Fruit fly (Drosophila melanogaster): ENCODE measurements around the gene CG32700.

CG32700 gene

DNA sequence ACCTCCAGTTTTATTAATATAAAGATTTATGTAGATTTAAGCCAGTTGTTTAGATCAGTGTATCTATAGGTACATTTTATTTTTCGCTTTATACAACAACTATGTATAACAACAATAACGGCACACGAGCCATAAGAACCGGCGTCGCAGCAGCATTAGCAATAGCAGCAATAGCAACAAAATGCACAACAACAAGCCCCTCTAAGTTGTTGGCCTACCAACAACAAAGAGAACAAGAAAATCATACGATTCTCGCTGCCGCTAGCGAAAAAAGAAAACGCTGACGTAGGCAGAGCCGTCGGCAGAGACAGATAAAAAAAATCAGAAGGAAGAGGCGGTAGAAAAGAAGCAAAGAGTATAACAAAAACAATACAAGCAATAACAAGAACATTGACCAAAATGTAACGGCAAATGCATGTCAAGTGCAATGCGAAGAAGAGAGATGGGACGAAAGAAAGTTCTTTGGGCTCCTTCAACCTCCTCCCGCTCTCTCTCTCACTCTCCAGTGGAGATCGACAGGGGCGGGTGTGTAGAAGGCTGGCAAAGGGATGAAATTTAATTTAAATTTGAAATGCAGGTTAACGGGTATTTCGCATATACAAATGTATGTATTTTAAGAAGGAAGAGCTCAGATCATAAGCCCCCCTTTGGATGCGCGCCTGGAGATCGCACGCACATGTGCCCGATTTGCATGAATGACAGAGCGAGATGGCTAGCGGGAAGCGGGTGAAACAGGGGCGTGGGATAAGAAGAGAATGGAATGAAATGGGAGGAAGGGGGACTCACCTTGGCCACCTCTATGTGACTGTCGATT, 28.3 kb upstream of the CG32700 start:
- peak; percentile 100 for TF ChIP-seq fru (GFP tag; optimal IDR thresholded peaks at IDR 0.05)
- no peak for TF ChIP-seq Hr78 (GFP tag; optimal IDR thresholded peaks at IDR 0.05)
- peak; percentile 97 for TF ChIP-seq sv (GFP tag; optimal IDR thresholded peaks at IDR 0.05)
- no peak for TF ChIP-seq Vsx2 (GFP tag; optimal IDR thresholded peaks at IDR 0.05; ENCODE audit: partially characterized antibody)
- TF ChIP-seq OdsH (GFP tag; optimal IDR thresholded peaks at IDR 0.05) = peak; percentile 100
- TF ChIP-seq jim (GFP tag; optimal IDR thresholded peaks at IDR 0.05) = peak; percentile 88
- TF ChIP-seq Dif (GFP tag; optimal IDR thresholded peaks at IDR 0.05; ENCODE audit: partially characterized antibody) = no peak
- peak; percentile 99 for TF ChIP-seq CG32264 (GFP tag; optimal IDR thresholded peaks at IDR 0.05)
- TF ChIP-seq CG9705 (GFP tag; optimal IDR thresholded peaks at IDR 0.05) = peak; percentile 97
- TF ChIP-seq N (GFP tag; optimal IDR thresholded peaks at IDR 0.05) = no peak
- TF ChIP-seq br (GFP tag; optimal IDR thresholded peaks at IDR 0.05) = peak; percentile 100
- no peak for TF ChIP-seq dl (GFP tag; optimal IDR thresholded peaks at IDR 0.05; ENCODE audit: insufficient read depth in 1 of 2, partially characterized antibody in 2 of 2)
- TF ChIP-seq CrebA (GFP tag; optimal IDR thresholded peaks at IDR 0.05; ENCODE audit: borderline replicate concordance) = peak; percentile 98
- TF ChIP-seq Jra (GFP tag; optimal IDR thresholded peaks at IDR 0.05) = peak; percentile 99
- TF ChIP-seq usp (GFP tag; optimal IDR thresholded peaks at IDR 0.05) = no peak
- no peak for TF ChIP-seq Dfd (GFP tag; optimal IDR thresholded peaks at IDR 0.05)
- peak; percentile 100 for TF ChIP-seq ey (GFP tag; optimal IDR thresholded peaks at IDR 0.05)
- TF ChIP-seq Mio (GFP tag; optimal IDR thresholded peaks at IDR 0.05) = peak; percentile 95
- peak; percentile 100 for TF ChIP-seq h (GFP tag; optimal IDR thresholded peaks at IDR 0.05)
- peak; percentile 98 to 100 for TF ChIP-seq foxo (GFP tag; optimal IDR thresholded peaks at IDR 0.05)
- peak; percentile 100 for TF ChIP-seq HLH106 (tag; optimal IDR thresholded peaks at IDR 0.05)
- no peak for TF ChIP-seq lola (GFP tag; optimal IDR thresholded peaks at IDR 0.05)
- peak; percentile 99 for TF ChIP-seq dmrt93B (GFP tag; optimal IDR thresholded peaks at IDR 0.05)
- peak; percentile 100 for TF ChIP-seq psq (GFP tag; optimal IDR thresholded peaks at IDR 0.05)
- peak; percentile 100 for TF ChIP-seq rgr (GFP tag; optimal IDR thresholded peaks at IDR 0.05)
- TF ChIP-seq Abd-B (GFP tag; optimal IDR thresholded peaks at IDR 0.05) = no peak
- TF ChIP-seq brk (GFP tag; optimal IDR thresholded peaks at IDR 0.05) = peak; percentile 97
- TF ChIP-seq Myc (optimal IDR thresholded peaks at IDR 0.05) = no peak
- TF ChIP-seq woc (GFP tag; optimal IDR thresholded peaks at IDR 0.05) = peak; percentile 99
- TF ChIP-seq tai (GFP tag; optimal IDR thresholded peaks at IDR 0.05) = peak; percentile 99
- TF ChIP-seq Sp1 (GFP tag; optimal IDR thresholded peaks at IDR 0.05) = peak; percentile 99
- peak; percentile 96 for TF ChIP-seq dsf (GFP tag; optimal IDR thresholded peaks at IDR 0.05; ENCODE audit: borderline replicate concordance)
- no peak for TF ChIP-seq pan (optimal IDR thresholded peaks at IDR 0.05)
- peak; percentile 99 for TF ChIP-seq Hnf4 (GFP tag; optimal IDR thresholded peaks at IDR 0.05)
- peak; percentile 93 for TF ChIP-seq Rel (GFP tag; optimal IDR thresholded peaks at IDR 0.05)
- peak; percentile 94 for TF ChIP-seq Rel (tag; optimal IDR thresholded peaks at IDR 0.05)
- peak; percentile 99 for TF ChIP-seq Hr83 (GFP tag; optimal IDR thresholded peaks at IDR 0.05; ENCODE audit: poor library complexity, severe bottlenecking)
- TF ChIP-seq sage (GFP tag; optimal IDR thresholded peaks at IDR 0.05) = peak; percentile 96
- TF ChIP-seq GATAd (GFP tag; optimal IDR thresholded peaks at IDR 0.05) = peak; percentile 99

DNA sequence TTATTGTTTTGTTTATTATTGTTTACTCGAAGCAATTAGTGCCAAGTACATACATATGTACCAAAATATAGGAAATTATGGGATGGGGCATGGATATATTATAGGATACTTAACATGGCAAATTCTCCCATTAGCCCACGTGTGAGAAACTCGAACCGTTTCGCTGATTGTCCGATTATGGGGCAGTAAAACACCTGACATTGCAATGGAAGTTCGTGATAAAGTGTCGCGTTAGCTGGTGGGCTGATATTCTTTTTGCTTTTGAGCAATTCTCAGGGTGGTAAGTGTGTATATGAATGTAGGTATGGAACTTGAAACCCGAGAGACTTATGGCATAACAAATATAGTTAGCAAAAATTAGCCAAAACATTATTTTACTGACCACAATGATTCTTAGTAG, 27.4 kb upstream of the CG32700 start:
- no peak for TF ChIP-seq br (GFP tag; optimal IDR thresholded peaks at IDR 0.05)
- TF ChIP-seq Hr83 (GFP tag; optimal IDR thresholded peaks at IDR 0.05; ENCODE audit: poor library complexity, severe bottlenecking) = peak; percentile 10

DNA sequence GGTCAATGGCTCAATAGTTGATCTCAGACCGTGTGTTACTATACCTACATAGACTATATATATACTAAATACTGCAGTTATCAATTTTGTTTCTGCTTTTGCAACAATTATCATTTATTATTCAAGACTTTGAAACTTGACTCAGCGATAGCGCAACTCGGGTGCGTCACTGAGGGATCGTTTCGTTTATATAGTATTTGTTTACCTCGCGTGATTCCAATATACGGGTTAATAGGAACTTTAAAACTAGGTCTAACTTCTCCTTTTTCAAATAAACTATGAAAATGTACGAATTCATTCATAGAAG, 26.7 kb upstream of the CG32700 start:
- TF ChIP-seq dsf (GFP tag; optimal IDR thresholded peaks at IDR 0.05; ENCODE audit: borderline replicate concordance) = no peak
- TF ChIP-seq Dfd (GFP tag; optimal IDR thresholded peaks at IDR 0.05) = no peak
- no peak for TF ChIP-seq foxo (GFP tag; optimal IDR thresholded peaks at IDR 0.05)
- TF ChIP-seq br (GFP tag; optimal IDR thresholded peaks at IDR 0.05) = no peak
- TF ChIP-seq sage (GFP tag; optimal IDR thresholded peaks at IDR 0.05) = no peak
- TF ChIP-seq h (GFP tag; optimal IDR thresholded peaks at IDR 0.05) = no peak
- no peak for TF ChIP-seq Rel (GFP tag; optimal IDR thresholded peaks at IDR 0.05)
- TF ChIP-seq Rel (tag; optimal IDR thresholded peaks at IDR 0.05) = no peak
- TF ChIP-seq Abd-B (GFP tag; optimal IDR thresholded peaks at IDR 0.05) = no peak
- no peak for TF ChIP-seq N (GFP tag; optimal IDR thresholded peaks at IDR 0.05)
- TF ChIP-seq brk (GFP tag; optimal IDR thresholded peaks at IDR 0.05) = no peak
- TF ChIP-seq woc (GFP tag; optimal IDR thresholded peaks at IDR 0.05) = no peak
- TF ChIP-seq CG9705 (GFP tag; optimal IDR thresholded peaks at IDR 0.05) = no peak
- TF ChIP-seq GATAd (GFP tag; optimal IDR thresholded peaks at IDR 0.05) = no peak
- TF ChIP-seq psq (GFP tag; optimal IDR thresholded peaks at IDR 0.05) = no peak
- TF ChIP-seq Myc (optimal IDR thresholded peaks at IDR 0.05) = no peak
- no peak for TF ChIP-seq HLH106 (tag; optimal IDR thresholded peaks at IDR 0.05)
